Fruit fly (Drosophila melanogaster) whole organism, embryonic: ENCODE data around the gene HHEX.

Experiments
- Antp ChIP-seq: fragments of 200-800 bp; sonication (Bioruptor generic); optimal IDR thresholded peaks from 3 replicates; lab custom pipeline; 2016; ENCODE audit warnings: missing biosample characterization, missing genetic modification characterization
- Bgb ChIP-seq: fragments of 200-800 bp; sonication (Bioruptor generic); IDR thresholded peaks from 2 replicates; pipeline ENCODE4 v1.3.6; 2022; ENCODE audit warnings: missing biosample characterization, missing genetic modification characterization; ENCODE audit not compliant: partially characterized antibody
- Blimp-1 ChIP-seq: fragments of 200-800 bp; sonication (Bioruptor generic); optimal IDR thresholded peaks from 3 replicates; lab custom pipeline; 2018; ENCODE audit warnings: missing biosample characterization, missing genetic modification characterization, mild to moderate bottlenecking, moderate library complexity, missing genetic modification reagents
- CG12299 ChIP-seq: fragments of 200-800 bp; sonication (Bioruptor generic); optimal IDR thresholded peaks from 2 replicates; lab custom pipeline; 2018; ENCODE audit warnings: missing biosample characterization, mild to moderate bottlenecking, missing genetic modification characterization
- CG14014 ChIP-seq: fragments of 200-800 bp; sonication (Bioruptor generic); IDR thresholded peaks from 2 replicates; pipeline ENCODE4 v1.3.6; 2022; ENCODE audit warnings: missing biosample characterization, missing genetic modification characterization
- CG17359 ChIP-seq: fragments of 200-800 bp; sonication (Bioruptor generic); optimal IDR thresholded peaks from 3 replicates; lab custom pipeline; 2018; ENCODE audit warnings: missing biosample characterization, mild to moderate bottlenecking, missing genetic modification characterization, moderate library complexity
- CG17568 ChIP-seq: fragments of 200-800 bp; sonication (Bioruptor generic); optimal IDR thresholded peaks from 2 replicates; lab custom pipeline; 2018; ENCODE audit warnings: missing biosample characterization, mild to moderate bottlenecking, missing genetic modification characterization, moderate library complexity
- CG30020 ChIP-seq: fragments of 200-800 bp; optimal IDR thresholded peaks from 2 replicates; lab custom pipeline; 2019; ENCODE audit warnings: missing biosample characterization, mild to moderate bottlenecking, missing genetic modification characterization, moderate library complexity
- CG31388 ChIP-seq: fragments of 200-800 bp; sonication (Bioruptor generic); optimal IDR thresholded peaks from 2 replicates; lab custom pipeline; 2016; ENCODE audit warnings: missing biosample characterization, missing genetic modification characterization
- CG32767 ChIP-seq: fragments of 200-800 bp; sonication (Bioruptor generic); IDR thresholded peaks from 2 replicates; pipeline ENCODE4 v1.3.6; 2022; ENCODE audit warnings: missing biosample characterization, missing genetic modification characterization
- CG3726 ChIP-seq: fragments of 200-800 bp; sonication (Bioruptor generic); IDR thresholded peaks from 3 replicates; pipeline ENCODE4, ENCODE4 v1.3.6; 2022; ENCODE audit warnings: missing biosample characterization, missing genetic modification characterization
- CG3995 ChIP-seq: fragments of 200-800 bp; sonication (Bioruptor generic); optimal IDR thresholded peaks from 3 replicates; lab custom pipeline; 2016; ENCODE audit warnings: missing biosample characterization, missing genetic modification characterization
- CG5245 ChIP-seq: fragments of 200-800 bp; sonication (Bioruptor generic); optimal IDR thresholded peaks from 3 replicates; lab custom pipeline; 2016; ENCODE audit warnings: missing biosample characterization, missing genetic modification characterization
- Dad ChIP-seq: fragments of 200-800 bp; sonication (Bioruptor generic); optimal IDR thresholded peaks from 3 replicates; lab custom pipeline; 2016; ENCODE audit warnings: missing biosample characterization, missing genetic modification characterization
- Deaf1 ChIP-seq: fragments of 200-800 bp; optimal IDR thresholded peaks from 3 replicates; lab custom pipeline; 2019; ENCODE audit warnings: missing biosample characterization, mild to moderate bottlenecking, missing genetic modification characterization, moderate library complexity
- Doc2 ChIP-seq: fragments of 200-800 bp; sonication (Bioruptor generic); IDR thresholded peaks from 2 replicates; pipeline ENCODE4 v1.3.6; 2022; ENCODE audit warnings: missing biosample characterization, missing genetic modification characterization
- Fer2 ChIP-seq: fragments of 200-800 bp; sonication (Bioruptor generic); optimal IDR thresholded peaks from 2 replicates; lab custom pipeline; 2018; ENCODE audit warnings: missing biosample characterization, mild to moderate bottlenecking, missing genetic modification characterization, moderate library complexity
- H15 ChIP-seq: fragments of 200-800 bp; sonication (Bioruptor generic); IDR thresholded peaks from 3 replicates; pipeline ENCODE4 v1.3.6; 2022; ENCODE audit warnings: missing biosample characterization, missing genetic modification characterization
- HHEX ChIP-seq: fragments of 200-800 bp; sonication (Bioruptor generic); optimal IDR thresholded peaks from 3 replicates; lab custom pipeline; 2017; ENCODE audit warnings: missing biosample characterization, mild to moderate bottlenecking, missing genetic modification characterization, missing genetic modification reagents
- HmgZ ChIP-seq: fragments of 200-800 bp; sonication (Bioruptor generic); optimal IDR thresholded peaks from 2 replicates; lab custom pipeline; 2018; ENCODE audit warnings: missing biosample characterization, mild to moderate bottlenecking, missing genetic modification characterization
- Hmr ChIP-seq: fragments of 200-800 bp; sonication (Bioruptor generic); optimal IDR thresholded peaks from 3 replicates; lab custom pipeline; 2017; ENCODE audit warnings: mild to moderate bottlenecking, missing biosample characterization, missing genetic modification reagents, missing genetic modification characterization
- MESR4 ChIP-seq: fragments of 200-800 bp; sonication (Bioruptor generic); optimal IDR thresholded peaks from 2 replicates; lab custom pipeline; 2018; ENCODE audit warnings: missing biosample characterization, mild to moderate bottlenecking, missing genetic modification characterization, moderate library complexity
- Neu2 ChIP-seq: fragments of 200-800 bp; sonication (Bioruptor generic); optimal IDR thresholded peaks from 3 replicates; lab custom pipeline; 2016; ENCODE audit warnings: missing biosample characterization, missing genetic modification characterization, borderline replicate concordance
- Nf-YB ChIP-seq: fragments of 200-800 bp; sonication (Bioruptor generic); optimal IDR thresholded peaks from 3 replicates; lab custom pipeline; 2019; ENCODE audit warnings: missing biosample characterization, mild to moderate bottlenecking, missing genetic modification characterization, moderate library complexity
- Poxn ChIP-seq: fragments of 200-800 bp; sonication (Bioruptor generic); IDR thresholded peaks from 2 replicates; pipeline ENCODE4 v1.3.6; 2022; ENCODE audit warnings: missing biosample characterization, missing genetic modification characterization
- Rfx ChIP-seq: fragments of 200-800 bp; sonication (Bioruptor generic); IDR thresholded peaks from 2 replicates; pipeline ENCODE4 v1.3.6; 2022; ENCODE audit warnings: missing biosample characterization, missing genetic modification characterization
- Usf ChIP-seq: fragments of 200-800 bp; sonication (Bioruptor generic); optimal IDR thresholded peaks from 2 replicates; lab custom pipeline; 2017; ENCODE audit warnings: missing genotype, missing biosample characterization, missing genetic modification characterization
- YL-1 ChIP-seq: fragments of 200-800 bp; sonication (Bioruptor generic); optimal IDR thresholded peaks from 3 replicates; lab custom pipeline; 2017; ENCODE audit warnings: missing biosample characterization, mild to moderate bottlenecking, missing genetic modification characterization
- abd-A ChIP-seq: fragments of 200-800 bp; sonication (Bioruptor generic); optimal IDR thresholded peaks from 3 replicates; lab custom pipeline; 2019; ENCODE audit warnings: missing biosample characterization, mild to moderate bottlenecking, missing genetic modification characterization, moderate library complexity
- az2 ChIP-seq: fragments of 200-800 bp; sonication (Bioruptor generic); optimal IDR thresholded peaks from 3 replicates; lab custom pipeline; 2016; ENCODE audit warnings: missing biosample characterization, missing genetic modification characterization
- bbx ChIP-seq: fragments of 200-800 bp; sonication (Bioruptor generic); IDR thresholded peaks from 2 replicates; pipeline ENCODE4 v1.3.6; 2022; ENCODE audit warnings: missing biosample characterization, missing genetic modification characterization; ENCODE audit not compliant: partially characterized antibody
- cato ChIP-seq: fragments of 200-800 bp; sonication (Bioruptor generic); optimal IDR thresholded peaks from 2 replicates; lab custom pipeline; 2016; ENCODE audit warnings: missing biosample characterization, missing genetic modification characterization, borderline replicate concordance
- crc ChIP-seq: fragments of 200-800 bp; sonication (Bioruptor generic); optimal IDR thresholded peaks from 2 replicates; lab custom pipeline; 2016; ENCODE audit warnings: missing biosample characterization, missing genetic modification characterization
- da ChIP-seq: fragments of 200-800 bp; sonication (Bioruptor generic); optimal IDR thresholded peaks from 2 replicates; lab custom pipeline; 2016; ENCODE audit warnings: missing biosample characterization, missing genetic modification characterization
- dmrt99B ChIP-seq: fragments of 200-800 bp; sonication (Bioruptor generic); optimal IDR thresholded peaks from 2 replicates; lab custom pipeline; 2018; ENCODE audit warnings: missing biosample characterization, mild to moderate bottlenecking, missing genetic modification characterization, moderate library complexity
- emc ChIP-seq: fragments of 200-800 bp; sonication (Bioruptor generic); optimal IDR thresholded peaks from 2 replicates; lab custom pipeline; 2016; ENCODE audit warnings: missing biosample characterization, missing genetic modification characterization
- ems ChIP-seq: fragments of 200-800 bp; sonication (Bioruptor generic); optimal IDR thresholded peaks from 3 replicates; lab custom pipeline; 2016; ENCODE audit warnings: missing biosample characterization, missing genetic modification characterization
- ftz-f1 ChIP-seq: fragments of 200-800 bp; sonication (Bioruptor generic); optimal IDR thresholded peaks from 2 replicates; lab custom pipeline; 2016; ENCODE audit warnings: missing biosample characterization, missing genetic modification characterization
- grau ChIP-seq: fragments of 200-800 bp; optimal IDR thresholded peaks from 3 replicates; lab custom pipeline; 2019; ENCODE audit warnings: missing biosample characterization, mild to moderate bottlenecking, missing genetic modification characterization, moderate library complexity
- gro ChIP-seq: fragments of 200-800 bp; sonication (Bioruptor generic); optimal IDR thresholded peaks from 2 replicates; lab custom pipeline; 2016; ENCODE audit warnings: missing biosample characterization, missing genetic modification characterization
- maf-S ChIP-seq: fragments of 200-800 bp; sonication (Bioruptor generic); optimal IDR thresholded peaks from 2 replicates; lab custom pipeline; 2016; ENCODE audit warnings: missing biosample characterization, missing genetic modification characterization
- p53 ChIP-seq: fragments of 200-800 bp; sonication (Bioruptor generic); optimal IDR thresholded peaks from 2 replicates; lab custom pipeline; 2016; ENCODE audit warnings: missing biosample characterization, missing genetic modification characterization
- schlank ChIP-seq: fragments of 200-800 bp; sonication (Bioruptor generic); optimal IDR thresholded peaks from 2 replicates; lab custom pipeline; 2018; ENCODE audit warnings: missing biosample characterization, mild to moderate bottlenecking, missing genetic modification characterization
- sens ChIP-seq: fragments of 200-800 bp; sonication (Bioruptor generic); peaks from one replicate; lab custom pipeline; 2016; ENCODE audit warnings: missing biosample characterization, missing genetic modification characterization
- sens-2 ChIP-seq: fragments of 200-800 bp; sonication (Bioruptor generic); IDR thresholded peaks from 2 replicates; pipeline ENCODE4 v1.3.6; 2022; ENCODE audit warnings: missing biosample characterization, missing genetic modification characterization
- sna ChIP-seq: fragments of 200-800 bp; sonication (Bioruptor generic); IDR thresholded peaks from 2 replicates; pipeline ENCODE4 v1.3.6; 2022; ENCODE audit warnings: missing biosample characterization, missing genetic modification characterization; ENCODE audit not compliant: partially characterized antibody
- sob ChIP-seq: fragments of 200-800 bp; sonication (Bioruptor generic); IDR thresholded peaks from 2 replicates; pipeline ENCODE4 v1.3.6; 2022; ENCODE audit warnings: missing biosample characterization, missing genetic modification characterization
- sr ChIP-seq: fragments of 200-800 bp; sonication (Bioruptor generic); IDR thresholded peaks from 3 replicates; pipeline ENCODE4 v1.3.6; 2022; ENCODE audit warnings: missing biosample characterization, missing genetic modification characterization
- stc ChIP-seq: fragments of 200-800 bp; sonication (Bioruptor generic); IDR thresholded peaks from 2 replicates; pipeline ENCODE4 v1.3.6; 2022; ENCODE audit warnings: missing biosample characterization, missing genetic modification characterization
- twi ChIP-seq: fragments of 200-800 bp; optimal IDR thresholded peaks from 2 replicates; lab custom pipeline; 2019; ENCODE audit warnings: missing biosample characterization, mild to moderate bottlenecking, missing genetic modification characterization, moderate library complexity
- tx ChIP-seq: fragments of 200-800 bp; sonication (Bioruptor generic); optimal IDR thresholded peaks from 2 replicates; lab custom pipeline; 2016; ENCODE audit warnings: missing biosample characterization, missing genetic modification characterization

HHEX gene

dm6 chr3R:21127352-21127985, 46.7 kb upstream of the HHEX start, which contains the start of the genes slmb and CG5793 (continued):
- TF ChIP-seq dmrt99B (tag; lab: Kevin White, UChicago) (no peak), CG17568 (no peak), CG12299 (tag; lab: Kevin White, UChicago) (no peak), gro (peak; percentile 21), Doc2 (no peak), tx (GFP tag; lab: Kevin White, UChicago) (peak; percentile 1), CG3726 (no peak), CG30020 (tag; lab: Kevin White, UChicago) (peak; percentile 50), CG3995 (GFP tag; lab: Kevin White, UChicago) (peak; percentile 10), Fer2 (tag; lab: Kevin White, UChicago) (no peak), CG14014 (GFP tag; lab: Robert Waterston, UW) (0 out of 2 replicates have a peak, but pooled peaks have one; percentile 32), da (no peak), sna (GFP tag; lab: Robert Waterston, UW) (0 out of 2 replicates have a peak, but pooled peaks have one; percentile 45), p53 (GFP tag; lab: Kevin White, UChicago) (peak; percentile 24), schlank (no peak), ftz-f1 (no peak), Hmr (GFP tag; lab: Kevin White, UChicago) (no peak), twi (tag; lab: Kevin White, UChicago) (no peak), cato (GFP tag; lab: Kevin White, UChicago) (no peak), maf-S (peak; percentile 48), Neu2 (GFP tag; lab: Kevin White, UChicago) (no peak), sob (GFP tag; lab: Robert Waterston, UW) (peak; percentile 67), CG5245 (peak; percentile 19), Nf-YB (GFP tag; lab: Kevin White, UChicago) (no peak), HmgZ (tag; lab: Kevin White, UChicago) (peak; percentile 81), Dad (GFP tag; lab: Kevin White, UChicago) (no peak), CG32767 (GFP tag; lab: Robert Waterston, UW) (no peak), emc (GFP tag; lab: Kevin White, UChicago) (no peak), H15 (GFP tag; lab: Robert Waterston, UW) (no peak), grau (tag; lab: Kevin White, UChicago) (peak; percentile 37), stc (GFP tag; lab: Robert Waterston, UW) (no peak), MESR4 (peak; percentile 42), Antp (peak; percentile 60), CG31388 (GFP tag; lab: Kevin White, UChicago) (no peak), Rfx (GFP tag; lab: Robert Waterston, UW) (peak; percentile 46), Bgb (GFP tag; lab: Robert Waterston, UW) (peak; percentile 59), Blimp-1 (no peak), az2 (GFP tag; lab: Kevin White, UChicago) (peak; percentile 31), sens-2 (GFP tag; lab: Robert Waterston, UW) (no peak), bbx (GFP tag; lab: Robert Waterston, UW) (peak; percentile 61), sens (GFP tag; lab: Kevin White, UChicago) (peak; percentile 90), Poxn (no peak), crc (peak; percentile 23), HHEX (peak; percentile 3), abd-A (tag; lab: Kevin White, UChicago) (no peak), Usf (GFP tag; lab: Kevin White, UChicago) (no peak), Deaf1 (tag; lab: Kevin White, UChicago) (no peak), ems (GFP tag; lab: Kevin White, UChicago) (peak; percentile 31), YL-1 (peak; percentile 28), sr (GFP tag; lab: Robert Waterston, UW) (no peak), CG17359 (tag; lab: Kevin White, UChicago) (no peak)
